Fruit fly (Drosophila melanogaster) whole organism, embryonic: ENCODE measurements around the gene SamDC.

Experiments
- Bdp1 ChIP-seq: fragments of 200-800 bp; sonication (Bioruptor generic); optimal IDR thresholded peaks from 3 replicates; lab custom pipeline; 2016; ENCODE audit warnings: missing biosample characterization, missing genetic modification characterization
- CG10147 ChIP-seq: fragments of 200-800 bp; sonication (Bioruptor generic); optimal IDR thresholded peaks from 2 replicates; lab custom pipeline; 2019; ENCODE audit warnings: missing biosample characterization, mild to moderate bottlenecking, missing genetic modification characterization, moderate library complexity
- CG1024 ChIP-seq: fragments of 200-800 bp; sonication (Bioruptor generic); IDR thresholded peaks from 2 replicates; pipeline ENCODE4 v1.3.6; 2022; ENCODE audit warnings: missing biosample characterization, missing genetic modification characterization
- CG11504 ChIP-seq: fragments of 200-800 bp; sonication (Bioruptor generic); optimal IDR thresholded peaks from 3 replicates; lab custom pipeline; 2019; ENCODE audit warnings: missing biosample characterization, mild to moderate bottlenecking, missing genetic modification characterization, moderate library complexity
- CG11695 ChIP-seq: fragments of 200-800 bp; sonication (Bioruptor generic); IDR thresholded peaks from 3 replicates; pipeline ENCODE4 v1.3.6; 2022; ENCODE audit warnings: missing biosample characterization, missing genetic modification characterization
- CG12659 ChIP-seq: fragments of 200-800 bp; sonication (Bioruptor generic); optimal IDR thresholded peaks from 3 replicates; lab custom pipeline; 2017; ENCODE audit warnings: mild to moderate bottlenecking, missing biosample characterization, missing genetic modification reagents, missing genetic modification characterization
- CG12942 ChIP-seq: fragments of 200-800 bp; sonication (Bioruptor generic); optimal IDR thresholded peaks from 3 replicates; lab custom pipeline; 2016; ENCODE audit warnings: missing biosample characterization, missing genetic modification characterization
- CG13287 ChIP-seq: fragments of 200-800 bp; sonication (Bioruptor generic); IDR thresholded peaks from 2 replicates; pipeline ENCODE4 v1.3.6; 2022; ENCODE audit warnings: missing biosample characterization, missing genetic modification characterization; ENCODE audit not compliant: partially characterized antibody
- CG14860 ChIP-seq: fragments of 200-800 bp; sonication (Bioruptor generic); IDR thresholded peaks from 3 replicates; pipeline ENCODE4 v1.3.6; 2022; ENCODE audit warnings: missing biosample characterization, missing genetic modification characterization; ENCODE audit not compliant: partially characterized antibody
- CG15696 ChIP-seq: fragments of 200-800 bp; sonication (Bioruptor generic); optimal IDR thresholded peaks from 2 replicates; lab custom pipeline; 2019; ENCODE audit warnings: missing biosample characterization, mild to moderate bottlenecking, missing genetic modification characterization, moderate library complexity
- CG1602 ChIP-seq: fragments of 200-800 bp; sonication (Bioruptor generic); optimal IDR thresholded peaks from 3 replicates; lab custom pipeline; 2016; ENCODE audit warnings: missing biosample characterization, missing genetic modification characterization
- CG17912 ChIP-seq: fragments of 200-800 bp; sonication (Bioruptor generic); optimal IDR thresholded peaks from 2 replicates; lab custom pipeline; 2018; ENCODE audit warnings: missing biosample characterization, mild to moderate bottlenecking, missing genetic modification characterization
- CG2678 ChIP-seq: fragments of 200-800 bp; sonication (Bioruptor generic); optimal IDR thresholded peaks from 3 replicates; lab custom pipeline; 2019; ENCODE audit warnings: missing biosample characterization, mild to moderate bottlenecking, missing genetic modification characterization, moderate library complexity
- CG2889 ChIP-seq: fragments of 200-800 bp; sonication (Bioruptor generic); IDR thresholded peaks from 3 replicates; pipeline ENCODE4 v1.3.6; 2022; ENCODE audit warnings: missing biosample characterization, missing genetic modification characterization
- CG31365 ChIP-seq: fragments of 200-800 bp; sonication (Bioruptor generic); optimal IDR thresholded peaks from 2 replicates; lab custom pipeline; 2018; ENCODE audit warnings: missing biosample characterization, mild to moderate bottlenecking, missing genetic modification characterization
- CG31388 ChIP-seq: fragments of 200-800 bp; sonication (Bioruptor generic); optimal IDR thresholded peaks from 2 replicates; lab custom pipeline; 2016; ENCODE audit warnings: missing biosample characterization, missing genetic modification characterization
- CG32772 ChIP-seq: fragments of 200-800 bp; sonication (Bioruptor generic); IDR thresholded peaks from 2 replicates; pipeline ENCODE4 v1.3.6; 2022; ENCODE audit warnings: missing biosample characterization, missing genetic modification characterization
- CG4282 ChIP-seq: fragments of 200-800 bp; sonication (Bioruptor generic); optimal IDR thresholded peaks from 2 replicates; lab custom pipeline; 2016; ENCODE audit warnings: missing biosample characterization, missing genetic modification characterization
- CG4328 ChIP-seq: fragments of 200-800 bp; sonication (Bioruptor generic); optimal IDR thresholded peaks from 3 replicates; lab custom pipeline; 2017; ENCODE audit warnings: missing biosample characterization, missing genetic modification reagents, missing genetic modification characterization
- CG5180 ChIP-seq: fragments of 200-800 bp; sonication (Bioruptor generic); optimal IDR thresholded peaks from 3 replicates; lab custom pipeline; 2017; ENCODE audit warnings: missing biosample characterization, missing genetic modification characterization, mild to moderate bottlenecking, moderate library complexity, missing genetic modification reagents
- CG6765 ChIP-seq: fragments of 200-800 bp; sonication (Bioruptor generic); optimal IDR thresholded peaks from 3 replicates; lab custom pipeline; 2017; ENCODE audit warnings: missing biosample characterization, mild to moderate bottlenecking, missing genetic modification characterization
- CG6813 ChIP-seq: fragments of 200-800 bp; sonication (Bioruptor generic); optimal IDR thresholded peaks from 2 replicates; lab custom pipeline; 2017; ENCODE audit warnings: missing biosample characterization, missing genetic modification characterization, mild to moderate bottlenecking, moderate library complexity, missing genetic modification reagents
- CG7839 ChIP-seq: fragments of 200-800 bp; sonication (Bioruptor generic); optimal IDR thresholded peaks from 3 replicates; lab custom pipeline; 2018; ENCODE audit warnings: missing biosample characterization, mild to moderate bottlenecking, missing genetic modification characterization, moderate library complexity
- Dbx ChIP-seq: fragments of 200-800 bp; sonication (Bioruptor generic); IDR thresholded peaks from 3 replicates; pipeline ENCODE4 v1.3.6; 2022; ENCODE audit warnings: missing biosample characterization, missing genetic modification characterization
- Fer3 ChIP-seq: fragments of 200-800 bp; sonication (Bioruptor generic); optimal IDR thresholded peaks from 2 replicates; lab custom pipeline; 2018; ENCODE audit warnings: missing biosample characterization, mild to moderate bottlenecking, missing genetic modification characterization, moderate library complexity
- H2.0 ChIP-seq: fragments of 200-800 bp; sonication (Bioruptor generic); IDR thresholded peaks from 2 replicates; pipeline ENCODE4 v1.3.6; 2022; ENCODE audit warnings: missing biosample characterization, missing genetic modification characterization
- Hr51 ChIP-seq, 2 experiments: fragments of 200-800 bp; sonication (Bioruptor generic); optimal IDR thresholded peaks; 2 replicates in 1 of 2; 3 replicates in 1 of 2; lab custom pipeline; 2016 to 2018; ENCODE audit warnings: missing biosample characterization in 2 of 2, missing genetic modification characterization in 2 of 2, mild to moderate bottlenecking in 1 of 2, moderate library complexity in 1 of 2
- Max ChIP-seq: fragments of 200-800 bp; sonication (Bioruptor generic); optimal IDR thresholded peaks from 2 replicates; lab custom pipeline; 2016; ENCODE audit warnings: missing biosample characterization, mild to moderate bottlenecking, missing genetic modification characterization
- TFAM ChIP-seq: fragments of 200-800 bp; sonication (Bioruptor generic); optimal IDR thresholded peaks from 2 replicates; lab custom pipeline; 2017; ENCODE audit warnings: missing biosample characterization, missing genetic modification characterization, inconsistent platforms
- bab2 ChIP-seq: fragments of 200-800 bp; sonication (Bioruptor generic); optimal IDR thresholded peaks from 2 replicates; lab custom pipeline; 2016; ENCODE audit warnings: missing biosample characterization, missing genetic modification characterization
- crc ChIP-seq: fragments of 200-800 bp; sonication (Bioruptor generic); optimal IDR thresholded peaks from 2 replicates; lab custom pipeline; 2016; ENCODE audit warnings: missing biosample characterization, missing genetic modification characterization
- croc ChIP-seq: fragments of 200-800 bp; sonication (Bioruptor generic); conservative IDR thresholded peaks from 3 replicates; pipeline ENCODE4 v1.3.6; 2022; ENCODE audit warnings: missing biosample characterization, missing genetic modification characterization
- dati ChIP-seq: fragments of 200-800 bp; sonication (Bioruptor generic); IDR thresholded peaks from 2 replicates; pipeline ENCODE4 v1.3.6; 2022; ENCODE audit warnings: missing biosample characterization, missing genetic modification characterization
- exex ChIP-seq: fragments of 200-800 bp; sonication (Bioruptor generic); optimal IDR thresholded peaks from 4 replicates; lab custom pipeline; 2018; ENCODE audit warnings: missing biosample characterization, mild to moderate bottlenecking, missing genetic modification characterization, moderate library complexity
- fd3F ChIP-seq: fragments of 200-800 bp; sonication (Bioruptor generic); optimal IDR thresholded peaks from 2 replicates; lab custom pipeline; 2018; ENCODE audit warnings: missing biosample characterization, mild to moderate bottlenecking, missing genetic modification characterization, moderate library complexity
- grau ChIP-seq: fragments of 200-800 bp; optimal IDR thresholded peaks from 3 replicates; lab custom pipeline; 2019; ENCODE audit warnings: missing biosample characterization, mild to moderate bottlenecking, missing genetic modification characterization, moderate library complexity
- hb ChIP-seq: fragments of 200-800 bp; sonication (Bioruptor generic); IDR thresholded peaks from 3 replicates; pipeline ENCODE4 v1.3.6; 2022; ENCODE audit warnings: missing biosample characterization, missing genetic modification characterization; ENCODE audit not compliant: partially characterized antibody
- lab ChIP-seq: fragments of 200-800 bp; sonication (Bioruptor generic); optimal IDR thresholded peaks from 3 replicates; lab custom pipeline; 2017; ENCODE audit warnings: missing biosample characterization, missing genetic modification characterization, mild to moderate bottlenecking, moderate library complexity, missing genetic modification reagents
- nerfin-1 ChIP-seq: fragments of 200-800 bp; sonication (Bioruptor generic); optimal IDR thresholded peaks from 3 replicates; lab custom pipeline; 2019; ENCODE audit warnings: missing biosample characterization, mild to moderate bottlenecking, missing genetic modification characterization, moderate library complexity
- salm ChIP-seq: fragments of 200-800 bp; sonication (Bioruptor generic); optimal IDR thresholded peaks from 2 replicates; lab custom pipeline; 2018; ENCODE audit warnings: missing biosample characterization, mild to moderate bottlenecking, missing genetic modification characterization
- sc ChIP-seq, 3 experiments: fragments of >200 bp in 2 of 3; fragments of 200-800 bp in 1 of 3; sonication (Bioruptor generic) in 1 of 3; optimal IDR thresholded peaks; 2 replicates in 2 of 3; 3 replicates in 1 of 3; lab custom pipeline; 2017; ENCODE audit warnings: mild to moderate bottlenecking in 1 of 3, missing biosample characterization in 1 of 3, missing genetic modification characterization in 1 of 3, missing genetic modification reagents in 1 of 3
- sima ChIP-seq: fragments of 200-800 bp; sonication (Bioruptor generic); optimal IDR thresholded peaks from 2 replicates; lab custom pipeline; 2016; ENCODE audit warnings: missing biosample characterization, missing genetic modification characterization
- slou ChIP-seq: fragments of 200-800 bp; sonication (Bioruptor generic); optimal IDR thresholded peaks from 3 replicates; lab custom pipeline; 2016; ENCODE audit warnings: missing biosample characterization, missing genetic modification characterization
- sna ChIP-seq: fragments of 200-800 bp; sonication (Bioruptor generic); IDR thresholded peaks from 2 replicates; pipeline ENCODE4 v1.3.6; 2022; ENCODE audit warnings: missing biosample characterization, missing genetic modification characterization; ENCODE audit not compliant: partially characterized antibody
- tgo ChIP-seq: fragments of 200-800 bp; sonication (Bioruptor generic); IDR thresholded peaks from 3 replicates; pipeline ENCODE4 v1.3.6; 2022; ENCODE audit warnings: missing biosample characterization, missing genetic modification characterization
- trh ChIP-seq: fragments of 200-800 bp; sonication (Bioruptor generic); optimal IDR thresholded peaks from 2 replicates; lab custom pipeline; 2016; ENCODE audit warnings: missing biosample characterization, missing genetic modification characterization
- twi ChIP-seq: fragments of 200-800 bp; optimal IDR thresholded peaks from 2 replicates; lab custom pipeline; 2019; ENCODE audit warnings: missing biosample characterization, mild to moderate bottlenecking, missing genetic modification characterization, moderate library complexity

SamDC gene

dm6 chr2L:10375464-10376236, 36.4 kb downstream of the SamDC start, which contains the start of the genes CG33303 and dpr19 (continued):
- TF ChIP-seq CG32772 (GFP tag; lab: Robert Waterston, UW) (peak; percentile 47), fd3F (GFP tag; lab: Kevin White, UChicago) (peak; percentile 58), crc (GFP tag; lab: Kevin White, UChicago) (no peak), H2.0 (GFP tag; lab: Robert Waterston, UW) (peak; percentile 35; the same call in 1 of the 2 replicates), sna (GFP tag; lab: Robert Waterston, UW) (no peak), lab (peak; percentile 81), Fer3 (tag; lab: Kevin White, UChicago) (peak; percentile 71), CG1024 (GFP tag; lab: Robert Waterston, UW) (0 out of 2 replicates have a peak, but pooled peaks have one; percentile 35), CG6765 (peak; percentile 50), slou (GFP tag; lab: Kevin White, UChicago) (peak; percentile 20), CG2678 (tag; lab: Kevin White, UChicago) (peak; percentile 90), Dbx (peak; percentile 65; the same call in 2 of the 3 replicates), CG12659 (GFP tag; lab: Kevin White, UChicago) (peak; percentile 86), CG4328 (peak; percentile 74), exex (tag; lab: Kevin White, UChicago) (no peak), CG15696 (tag; lab: Kevin White, UChicago) (peak; percentile 79), hb (GFP tag; lab: Robert Waterston, UW) (no peak), CG10147 (peak; percentile 72), CG31365 (tag; lab: Kevin White, UChicago) (no peak), salm (tag; lab: Kevin White, UChicago) (peak; percentile 79), sima (no peak), CG2889 (GFP tag; lab: Robert Waterston, UW) (no peak), Max (peak; percentile 16), TFAM (GFP tag; lab: Kevin White, UChicago) (no peak), tgo (GFP tag; lab: Robert Waterston, UW) (peak; percentile 66; the same call in 2 of the 3 replicates), twi (peak; percentile 71), CG6813 (GFP tag; lab: Kevin White, UChicago) (peak; percentile 65), CG31388 (GFP tag; lab: Kevin White, UChicago) (no peak), CG1602 (peak; percentile 52), CG11504 (tag; lab: Kevin White, UChicago) (peak; percentile 85), CG11695 (peak; percentile 76), CG4282 (GFP tag; lab: Kevin White, UChicago) (no peak), sc (optimal IDR thresholded peaks at IDR 0.05; lab: Kevin White, UChicago) (no peak), sc (GFP tag; optimal IDR thresholded peaks at IDR 0.05; lab: Kevin White, UChicago) (peak; percentile 33), CG13287 (GFP tag; lab: Robert Waterston, UW) (peak; percentile 35; the same call in 1 of the 2 replicates), CG12942 (GFP tag; lab: Kevin White, UChicago) (peak; percentile 38), CG14860 (no peak), CG17912 (peak; percentile 29), CG7839 (peak; percentile 83), Bdp1 (GFP tag; lab: Kevin White, UChicago) (no peak), nerfin-1 (peak; percentile 76), trh (GFP tag; lab: Kevin White, UChicago) (peak; percentile 19), bab2 (GFP tag; lab: Kevin White, UChicago) (no peak), CG5180 (GFP tag; lab: Kevin White, UChicago) (peak; percentile 19), dati (GFP tag; lab: Robert Waterston, UW) (no peak), Hr51 (GFP tag; optimal IDR thresholded peaks at IDR 0.05; lab: Kevin White, UChicago) (peak in 1 of 2 experiments; percentile 87), croc (peak; percentile 41; the same call in 2 of the 3 replicates), grau (tag; lab: Kevin White, UChicago) (peak; percentile 85)
